Worm (Caenorhabditis elegans): ENCODE data around the gene F40F11.3.

Gene F40F11.3

DNA sequence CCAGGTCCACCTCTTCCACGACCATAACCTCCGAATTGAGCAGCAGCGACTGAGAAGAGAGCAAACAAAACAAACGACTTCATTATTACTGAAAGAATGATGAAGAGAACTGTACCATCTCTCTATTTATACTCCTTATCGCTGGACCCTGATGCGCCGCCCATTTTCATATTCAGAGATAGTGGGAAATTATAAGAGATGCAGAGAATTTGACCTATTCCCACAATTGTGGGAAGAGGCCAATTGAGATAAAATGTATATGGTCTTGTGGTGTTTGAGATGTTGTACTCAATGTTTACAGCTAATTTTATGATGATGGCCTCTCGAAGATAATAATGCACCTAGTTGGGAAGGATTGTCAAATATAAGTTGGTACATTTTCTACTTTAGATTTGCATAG is 47.1 kb upstream of the F40F11.3 start, which contains the start of gene ttr-50:
ttr-50 (minus strand) TSS at position 101 of the 400 bp plus-strand sequence.
- TF ChIP-seq nhr-77 (tag; optimal IDR thresholded peaks at IDR 0.05) = no peak
- no peak for TF ChIP-seq sptf-1 (tag; optimal IDR thresholded peaks at IDR 0.05)
- no peak for TF ChIP-seq aha-1 (tag; optimal IDR thresholded peaks at IDR 0.05)
- no peak for TF ChIP-seq C34B4.2 (tag; optimal IDR thresholded peaks at IDR 0.05)
- no peak for TF ChIP-seq snu-23 (GFP tag; optimal IDR thresholded peaks at IDR 0.05)
- no peak for TF ChIP-seq zip-4 (GFP tag; optimal IDR thresholded peaks at IDR 0.05)
- no peak for TF ChIP-seq Y116A8C.19 (tag; optimal IDR thresholded peaks at IDR 0.05; ENCODE audit: borderline replicate concordance)
- TF ChIP-seq C04F5.9 (tag; optimal IDR thresholded peaks at IDR 0.05) = no peak

DNA sequence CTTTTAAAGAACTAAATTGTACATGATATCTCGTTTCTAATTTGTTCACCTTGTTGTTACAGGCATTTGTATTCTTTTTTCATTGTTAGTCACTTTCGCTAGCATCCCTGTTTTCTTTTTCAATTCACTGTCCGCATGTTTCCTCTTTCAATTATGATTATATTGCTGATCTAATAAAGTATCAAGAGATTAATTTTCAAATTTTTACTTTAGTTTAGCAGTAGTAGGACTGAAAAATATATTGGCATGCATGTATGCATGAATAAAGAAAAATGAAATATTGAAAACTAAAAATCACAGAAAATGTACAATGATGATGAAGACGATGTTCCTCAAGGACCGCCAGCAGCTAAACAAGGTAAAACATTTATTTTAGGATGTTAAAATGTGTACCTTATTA is 44.2 kb upstream of the F40F11.3 start, which contains the start of gene rbm-17:
rbm-17 (plus strand) TSS at position 301 of the 400 bp plus-strand sequence.
- TF ChIP-seq blmp-1 (tag; optimal IDR thresholded peaks at IDR 0.05) = no peak
- no peak for TF ChIP-seq nhr-77 (tag; optimal IDR thresholded peaks at IDR 0.05)
- TF ChIP-seq ceh-63 (GFP tag; optimal IDR thresholded peaks at IDR 0.05) = no peak
- TF ChIP-seq nhr-71 (tag; optimal IDR thresholded peaks at IDR 0.05) = peak; percentile 14
- no peak for TF ChIP-seq lin-15B (tag; optimal IDR thresholded peaks at IDR 0.05)
- TF ChIP-seq mab-9 (GFP tag; IDR thresholded peaks at IDR 0.05) = no peak
- TF ChIP-seq isw-1 (GFP tag; IDR thresholded peaks at IDR 0.05) = no peak
- no peak for TF ChIP-seq dsc-1 (tag; optimal IDR thresholded peaks at IDR 0.05)
- TF ChIP-seq pqm-1 (tag; optimal IDR thresholded peaks at IDR 0.05) = no peak
- peak; percentile 9 for TF ChIP-seq elt-2 (tag; optimal IDR thresholded peaks at IDR 0.05)
- no peak for TF ChIP-seq zag-1 (tag; optimal IDR thresholded peaks at IDR 0.05)

DNA sequence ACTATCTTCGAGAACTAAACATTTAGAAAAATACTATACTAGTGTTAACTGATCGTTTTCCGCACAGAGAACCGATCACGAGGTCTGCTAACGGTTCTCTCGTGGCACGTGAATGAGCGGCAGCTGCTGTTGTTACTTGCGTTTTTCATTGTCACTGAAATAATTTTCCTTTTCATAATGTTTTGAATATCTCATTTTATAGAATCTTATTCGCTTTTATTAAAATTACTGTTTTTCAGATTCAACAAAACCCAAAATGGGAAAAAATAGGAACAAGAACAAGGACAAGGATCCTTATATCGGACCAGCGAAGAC is 42.6 kb upstream of the F40F11.3 start, which contains the start of gene F58B3.6:
F58B3.6 (plus strand) TSS at position 240 of the 315 bp plus-strand sequence.
- TF ChIP-seq isw-1 (GFP tag; IDR thresholded peaks at IDR 0.05) = no peak
- TF ChIP-seq unc-130 (tag; optimal IDR thresholded peaks at IDR 0.05) = peak; percentile 54
- no peak for TF ChIP-seq nhr-12 (tag; optimal IDR thresholded peaks at IDR 0.05)
- peak; percentile 22 to 71 for TF ChIP-seq lin-35 (GFP tag; optimal IDR thresholded peaks at IDR 0.05)
- peak; percentile 6 for TF ChIP-seq swsn-7 (tag; optimal IDR thresholded peaks at IDR 0.05)
- TF ChIP-seq ztf-4 (tag; optimal IDR thresholded peaks at IDR 0.05) = peak; percentile 66
- peak; percentile 70 for TF ChIP-seq lin-14 (GFP tag; optimal IDR thresholded peaks at IDR 0.05)
- no peak for TF ChIP-seq sptf-1 (tag; optimal IDR thresholded peaks at IDR 0.05)
- no peak for TF ChIP-seq vab-15 (tag; optimal IDR thresholded peaks at IDR 0.05)
- TF ChIP-seq unc-98 (GFP tag; IDR thresholded peaks at IDR 0.05) = no peak
- peak; percentile 53 for TF ChIP-seq rnt-1 (tag; optimal IDR thresholded peaks at IDR 0.05)
- TF ChIP-seq lir-3 (tag; optimal IDR thresholded peaks at IDR 0.05; ENCODE audit: poor library complexity) = peak; percentile 54
- TF ChIP-seq mef-2 (tag; optimal IDR thresholded peaks at IDR 0.05) = no peak
- TF ChIP-seq dpl-1 (GFP tag; optimal IDR thresholded peaks at IDR 0.05) = peak in 2 of 3 experiments; percentile 15 to 45
- no peak for TF ChIP-seq elt-2 (tag; optimal IDR thresholded peaks at IDR 0.05)
- TF ChIP-seq nhr-90 (tag; optimal IDR thresholded peaks at IDR 0.05; ENCODE audit: poor library complexity) = peak; percentile 30
- peak in 1 of 2 experiments; percentile 33 for TF ChIP-seq efl-1 (optimal IDR thresholded peaks at IDR 0.05)
- peak; percentile 7 to 39 for TF ChIP-seq efl-1 (GFP tag; optimal IDR thresholded peaks at IDR 0.05 in 1 of 2)
- no peak for TF ChIP-seq nhr-76 (tag; optimal IDR thresholded peaks at IDR 0.05)
- no peak for TF ChIP-seq pag-3 (tag; optimal IDR thresholded peaks at IDR 0.05; ENCODE audit: borderline replicate concordance, insufficient read depth)
- peak; percentile 53 for TF ChIP-seq C16A3.4 (tag; optimal IDR thresholded peaks at IDR 0.05)
- no peak for TF ChIP-seq lin-15B (tag; optimal IDR thresholded peaks at IDR 0.05)
- TF ChIP-seq fos-1 (tag; optimal IDR thresholded peaks at IDR 0.05) = no peak
- TF ChIP-seq hlh-17 (GFP tag; optimal IDR thresholded peaks at IDR 0.05; ENCODE audit: borderline replicate concordance) = no peak
- TF ChIP-seq blmp-1 (tag; optimal IDR thresholded peaks at IDR 0.05) = peak; percentile 76
- peak; percentile 77 for TF ChIP-seq nhr-71 (tag; optimal IDR thresholded peaks at IDR 0.05)
- peak; percentile 77 for TF ChIP-seq nhr-19 (GFP tag; conservative IDR thresholded peaks at IDR 0.05)
- no peak for TF ChIP-seq lin-13 (GFP tag; optimal IDR thresholded peaks at IDR 0.05)
- no peak for TF ChIP-seq efl-3 (GFP tag; optimal IDR thresholded peaks at IDR 0.05)
- no peak for TF ChIP-seq skn-1 (tag; optimal IDR thresholded peaks at IDR 0.05)
- no peak for TF ChIP-seq snpc-4 (tag; optimal IDR thresholded peaks at IDR 0.05)
- TF ChIP-seq grh-1 (GFP tag; IDR thresholded peaks at IDR 0.05) = no peak
- TF ChIP-seq snu-23 (GFP tag; optimal IDR thresholded peaks at IDR 0.05) = peak; percentile 84
- peak; percentile 73 for TF ChIP-seq mep-1 (tag; optimal IDR thresholded peaks at IDR 0.05)
- no peak for TF ChIP-seq pax-3 (tag; optimal IDR thresholded peaks at IDR 0.05)
- TF ChIP-seq C04F5.9 (tag; optimal IDR thresholded peaks at IDR 0.05) = no peak
- TF ChIP-seq nhr-20 (tag; optimal IDR thresholded peaks at IDR 0.05) = peak; percentile 89
- TF ChIP-seq lsy-2 (tag; optimal IDR thresholded peaks at IDR 0.05) = peak; percentile 26 to 65
- no peak for TF ChIP-seq hpl-2 (GFP tag; optimal IDR thresholded peaks at IDR 0.05)

All from whole organism, L1 larva.